Fruit fly (Drosophila melanogaster) whole organism, embryonic: ENCODE results near the gene wls.
A peak's percentile ranks its signal among the peaks of the same experiment; 100 is the strongest.

ENCODE experiments used
- Asciz ChIP-seq: fragments of 200-800 bp; sonication (Bioruptor generic); optimal IDR thresholded peaks from 2 replicates; lab custom pipeline; 2017; ENCODE audit warnings: missing biosample characterization, mild to moderate bottlenecking, missing genetic modification characterization, missing genetic modification reagents
- CG10462 ChIP-seq: fragments of 200-800 bp; sonication (Bioruptor generic); optimal IDR thresholded peaks from 2 replicates; lab custom pipeline; 2016; ENCODE audit warnings: missing biosample characterization, missing genetic modification characterization
- CG11723 ChIP-seq: fragments of 200-800 bp; sonication (Bioruptor generic); optimal IDR thresholded peaks from 2 replicates; lab custom pipeline; 2017; ENCODE audit warnings: missing biosample characterization, mild to moderate bottlenecking, missing genetic modification characterization
- CG12744 ChIP-seq: fragments of 200-800 bp; sonication (Bioruptor generic); optimal IDR thresholded peaks from 2 replicates; lab custom pipeline; 2016; ENCODE audit warnings: missing biosample characterization, missing genetic modification characterization
- CG14667 ChIP-seq: fragments of 200-800 bp; sonication (Bioruptor generic); IDR thresholded peaks from 2 replicates; pipeline ENCODE4 v1.3.6; 2022; ENCODE audit warnings: missing biosample characterization, missing genetic modification characterization
- CG15479 ChIP-seq: fragments of 200-800 bp; sonication (Bioruptor generic); optimal IDR thresholded peaks from 3 replicates; lab custom pipeline; 2019; ENCODE audit warnings: missing biosample characterization, mild to moderate bottlenecking, missing genetic modification characterization, moderate library complexity
- CG17359 ChIP-seq: fragments of 200-800 bp; sonication (Bioruptor generic); optimal IDR thresholded peaks from 3 replicates; lab custom pipeline; 2018; ENCODE audit warnings: missing biosample characterization, mild to moderate bottlenecking, missing genetic modification characterization, moderate library complexity
- CG17385 ChIP-seq: fragments of 200-800 bp; sonication (Bioruptor generic); optimal IDR thresholded peaks from 3 replicates; lab custom pipeline; 2018; ENCODE audit warnings: missing biosample characterization, mild to moderate bottlenecking, missing genetic modification characterization
- CG18764 ChIP-seq: fragments of 200-800 bp; sonication (Bioruptor generic); optimal IDR thresholded peaks from 3 replicates; lab custom pipeline; 2016; ENCODE audit warnings: missing biosample characterization, missing genetic modification characterization
- CG2875 ChIP-seq: fragments of 200-800 bp; sonication (Bioruptor generic); optimal IDR thresholded peaks from 2 replicates; lab custom pipeline; 2017; ENCODE audit warnings: missing biosample characterization, mild to moderate bottlenecking, missing genetic modification characterization, missing genetic modification reagents
- CG33213 ChIP-seq: fragments of 200-800 bp; sonication (Bioruptor generic); optimal IDR thresholded peaks from 3 replicates; lab custom pipeline; 2016; ENCODE audit warnings: missing biosample characterization, missing genetic modification characterization
- CG4282 ChIP-seq: fragments of 200-800 bp; sonication (Bioruptor generic); optimal IDR thresholded peaks from 2 replicates; lab custom pipeline; 2016; ENCODE audit warnings: missing biosample characterization, missing genetic modification characterization
- CG5953 ChIP-seq: fragments of 200-800 bp; sonication (Bioruptor generic); IDR thresholded peaks from 2 replicates; pipeline ENCODE4 v1.3.6; 2022; ENCODE audit warnings: missing biosample characterization, missing genetic modification characterization
- CG7372 ChIP-seq: fragments of 200-800 bp; sonication (Bioruptor generic); IDR thresholded peaks from 2 replicates; pipeline ENCODE4 v1.3.6; 2022; ENCODE audit warnings: missing biosample characterization, missing genetic modification characterization
- CG9817 ChIP-seq: fragments of 200-800 bp; sonication (Bioruptor generic); optimal IDR thresholded peaks from 2 replicates; lab custom pipeline; 2018; ENCODE audit warnings: missing biosample characterization, mild to moderate bottlenecking, missing genetic modification characterization, moderate library complexity
- CG9876 ChIP-seq: fragments of 200-800 bp; sonication (Bioruptor generic); optimal IDR thresholded peaks from 2 replicates; lab custom pipeline; 2016; ENCODE audit warnings: missing biosample characterization, missing genetic modification characterization
- Camta ChIP-seq: fragments of 200-800 bp; sonication (Bioruptor generic); optimal IDR thresholded peaks from 2 replicates; lab custom pipeline; 2016; ENCODE audit warnings: missing biosample characterization, missing genetic modification characterization
- Dip2 ChIP-seq: fragments of 200-800 bp; sonication (Bioruptor generic); IDR thresholded peaks from 2 replicates; pipeline ENCODE4 v1.3.6; 2022; ENCODE audit warnings: missing biosample characterization, missing genetic modification characterization
- Fer1 ChIP-seq: fragments of 200-800 bp; sonication (Bioruptor generic); optimal IDR thresholded peaks from 2 replicates; lab custom pipeline; 2017; ENCODE audit warnings: missing biosample characterization, mild to moderate bottlenecking, missing genetic modification characterization
- Hmr ChIP-seq: fragments of 200-800 bp; sonication (Bioruptor generic); optimal IDR thresholded peaks from 3 replicates; lab custom pipeline; 2017; ENCODE audit warnings: mild to moderate bottlenecking, missing biosample characterization, missing genetic modification reagents, missing genetic modification characterization
- Hr78 ChIP-seq, 2 experiments: fragments of 200-800 bp in 1 of 2; fragments of >200 bp in 1 of 2; sonication (Bioruptor generic) in 1 of 2; optimal IDR thresholded peaks; 2 replicates each; lab custom pipeline; 2017 to 2019; ENCODE audit warnings: missing biosample characterization in 2 of 2, missing genetic modification characterization in 2 of 2, mild to moderate bottlenecking in 1 of 2, moderate library complexity in 1 of 2
- Jarid2 ChIP-seq: fragments of 200-800 bp; sonication (Bioruptor generic); optimal IDR thresholded peaks from 3 replicates; lab custom pipeline; 2017; ENCODE audit warnings: mild to moderate bottlenecking, missing biosample characterization, missing genetic modification reagents, missing genetic modification characterization
- Lhr ChIP-seq: fragments of 200-800 bp; sonication (Bioruptor generic); optimal IDR thresholded peaks from 3 replicates; lab custom pipeline; 2017; ENCODE audit warnings: mild to moderate bottlenecking, missing biosample characterization, missing genetic modification reagents, missing genetic modification characterization
- MBD-R2 ChIP-seq: fragments of 200-800 bp; sonication (Bioruptor generic); IDR thresholded peaks from 2 replicates; pipeline ENCODE4 v1.3.6; 2022; ENCODE audit warnings: missing biosample characterization, missing genetic modification characterization
- NFAT ChIP-seq: fragments of 200-800 bp; sonication (Bioruptor generic); IDR thresholded peaks from 2 replicates; pipeline ENCODE4 v1.3.6; 2022; ENCODE audit warnings: missing biosample characterization, missing genetic modification characterization
- Opbp ChIP-seq: fragments of 200-800 bp; sonication (Bioruptor generic); IDR thresholded peaks from 3 replicates; pipeline ENCODE4 v1.3.6; 2022; ENCODE audit warnings: missing biosample characterization, missing genetic modification characterization; ENCODE audit not compliant: partially characterized antibody
- Rfx ChIP-seq: fragments of 200-800 bp; sonication (Bioruptor generic); IDR thresholded peaks from 2 replicates; pipeline ENCODE4 v1.3.6; 2022; ENCODE audit warnings: missing biosample characterization, missing genetic modification characterization
- Six4 ChIP-seq: fragments of 200-800 bp; sonication (Bioruptor generic); optimal IDR thresholded peaks from 2 replicates; lab custom pipeline; 2016; ENCODE audit warnings: missing biosample characterization, missing genetic modification characterization
- TFAM ChIP-seq: fragments of 200-800 bp; sonication (Bioruptor generic); optimal IDR thresholded peaks from 2 replicates; lab custom pipeline; 2017; ENCODE audit warnings: missing biosample characterization, missing genetic modification characterization, inconsistent platforms
- chn ChIP-seq: fragments of 200-800 bp; sonication (Bioruptor generic); optimal IDR thresholded peaks from 2 replicates; lab custom pipeline; 2016; ENCODE audit warnings: missing biosample characterization, missing genetic modification characterization
- corto ChIP-seq: fragments of 200-800 bp; sonication (Bioruptor generic); optimal IDR thresholded peaks from 2 replicates; lab custom pipeline; 2016; ENCODE audit warnings: missing biosample characterization, mild to moderate bottlenecking, missing genetic modification characterization, moderate library complexity
- dmrt99B ChIP-seq: fragments of 200-800 bp; sonication (Bioruptor generic); optimal IDR thresholded peaks from 2 replicates; lab custom pipeline; 2018; ENCODE audit warnings: missing biosample characterization, mild to moderate bottlenecking, missing genetic modification characterization, moderate library complexity
- dpn ChIP-seq, 2 experiments: fragments of 200-800 bp; sonication (Bioruptor generic); optimal IDR thresholded peaks; 3 replicates each; lab custom pipeline; 2016; ENCODE audit warnings: missing biosample characterization in 2 of 2, missing genetic modification characterization in 2 of 2
- eve ChIP-seq, 2 experiments: fragments of >200 bp; optimal IDR thresholded peaks; 2 replicates each; lab custom pipeline; 2017; ENCODE audit warnings: missing biosample characterization in 2 of 2, missing genetic modification characterization in 2 of 2
- fd3F ChIP-seq: fragments of 200-800 bp; sonication (Bioruptor generic); optimal IDR thresholded peaks from 2 replicates; lab custom pipeline; 2018; ENCODE audit warnings: missing biosample characterization, mild to moderate bottlenecking, missing genetic modification characterization, moderate library complexity
- grau ChIP-seq: fragments of 200-800 bp; optimal IDR thresholded peaks from 3 replicates; lab custom pipeline; 2019; ENCODE audit warnings: missing biosample characterization, mild to moderate bottlenecking, missing genetic modification characterization, moderate library complexity
- gro ChIP-seq: fragments of 200-800 bp; sonication (Bioruptor generic); optimal IDR thresholded peaks from 2 replicates; lab custom pipeline; 2016; ENCODE audit warnings: missing biosample characterization, missing genetic modification characterization
- ham ChIP-seq: fragments of 200-800 bp; sonication (Bioruptor generic); IDR thresholded peaks from 2 replicates; pipeline ENCODE4 v1.3.6; 2022; ENCODE audit warnings: missing biosample characterization, missing genetic modification characterization
- inv ChIP-seq: fragments of 200-800 bp; sonication (Bioruptor generic); IDR thresholded peaks from 2 replicates; pipeline ENCODE4 v1.3.6; 2022; ENCODE audit warnings: missing biosample characterization, missing genetic modification characterization; ENCODE audit not compliant: partially characterized antibody
- jumu ChIP-seq: fragments of 200-800 bp; sonication (Bioruptor generic); optimal IDR thresholded peaks from 3 replicates; lab custom pipeline; 2016; ENCODE audit warnings: missing biosample characterization, missing genetic modification characterization
- kni ChIP-seq: fragments of 200-800 bp; sonication (Bioruptor generic); optimal IDR thresholded peaks from 3 replicates; lab custom pipeline; 2017; ENCODE audit warnings: mild to moderate bottlenecking, missing biosample characterization, missing genetic modification reagents, missing genetic modification characterization
- mirr ChIP-seq: fragments of 200-800 bp; sonication (Bioruptor generic); optimal IDR thresholded peaks from 3 replicates; lab custom pipeline; 2018; ENCODE audit warnings: missing biosample characterization, mild to moderate bottlenecking, missing genetic modification characterization
- nau ChIP-seq: fragments of 200-800 bp; sonication (Bioruptor generic); optimal IDR thresholded peaks from 3 replicates; lab custom pipeline; 2017; ENCODE audit warnings: missing biosample characterization, mild to moderate bottlenecking, missing genetic modification characterization, missing genetic modification reagents
- psq ChIP-seq: fragments of 200-800 bp; sonication (Bioruptor generic); optimal IDR thresholded peaks from 2 replicates; lab custom pipeline; 2017; ENCODE audit warnings: missing biosample characterization, missing genetic modification characterization
- pum ChIP-seq: fragments of 200-800 bp; sonication (Bioruptor generic); optimal IDR thresholded peaks from 2 replicates; lab custom pipeline; 2016; ENCODE audit warnings: missing biosample characterization, missing genetic modification characterization
- tx ChIP-seq: fragments of 200-800 bp; sonication (Bioruptor generic); optimal IDR thresholded peaks from 2 replicates; lab custom pipeline; 2016; ENCODE audit warnings: missing biosample characterization, missing genetic modification characterization
- unpg ChIP-seq: fragments of 200-800 bp; sonication (Bioruptor generic); optimal IDR thresholded peaks from 3 replicates; lab custom pipeline; 2018; ENCODE audit warnings: missing biosample characterization, mild to moderate bottlenecking, missing genetic modification characterization, moderate library complexity
- wor ChIP-seq: fragments of 200-800 bp; sonication (Bioruptor generic); IDR thresholded peaks from 2 replicates; pipeline ENCODE4 v1.3.6; 2022; ENCODE audit warnings: missing biosample characterization, missing genetic modification characterization

The wls gene

DNA sequence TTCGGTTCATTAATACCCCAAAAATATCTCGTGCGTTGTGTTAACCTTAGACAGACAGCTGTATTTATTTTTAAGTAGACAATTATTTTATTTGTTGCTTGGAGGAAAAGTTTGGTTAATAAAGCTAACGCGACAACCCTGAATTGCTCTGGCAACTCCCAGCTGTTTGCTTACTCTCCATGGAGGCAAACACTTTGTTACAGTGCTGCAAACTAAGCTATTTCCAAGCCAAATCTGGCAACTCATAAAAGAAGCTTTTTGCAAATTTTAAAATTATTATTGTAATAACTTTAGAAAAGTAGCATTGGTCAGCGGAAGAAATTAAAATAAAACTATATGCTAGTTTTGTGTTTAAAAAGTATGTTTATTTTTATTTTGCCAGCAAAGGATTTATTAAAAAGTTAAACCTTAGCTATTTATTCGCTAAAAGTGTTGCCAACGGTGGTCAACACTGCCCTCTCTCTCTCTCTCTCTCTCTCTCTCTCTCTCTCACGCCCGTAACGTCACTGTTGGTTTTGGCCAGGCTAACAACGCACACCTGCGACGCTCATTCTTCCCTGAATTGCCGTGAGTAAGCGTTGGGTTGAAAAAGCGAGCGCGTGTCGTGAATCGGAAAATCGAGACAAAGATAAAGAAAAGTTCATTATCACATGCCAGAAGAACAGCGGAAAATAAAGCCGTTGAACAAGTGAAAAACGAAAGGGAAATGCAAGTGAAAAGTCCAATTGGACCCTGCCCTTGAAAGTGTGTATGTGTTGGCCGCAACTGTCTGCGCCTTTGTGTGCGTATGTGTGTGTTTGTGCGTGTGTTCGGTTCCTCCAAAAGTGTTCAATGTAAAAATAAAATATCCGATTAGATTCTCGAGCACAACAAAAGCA, 46.1 kb upstream of the wls start (continued):
- TF ChIP-seq wor (GFP tag; lab: Robert Waterston, UW): peak; percentile 75
- peak; percentile 87 for TF ChIP-seq dmrt99B (tag; lab: Kevin White, UChicago)
- peak; percentile 72 for TF ChIP-seq Six4 (GFP tag; lab: Kevin White, UChicago)
- 0 out of 3 replicates have a peak, but pooled peaks have one; percentile 32 for TF ChIP-seq Opbp (GFP tag; lab: Robert Waterston, UW)
- peak; percentile 82 for TF ChIP-seq tx
- peak; percentile 83 for TF ChIP-seq grau (tag; lab: Kevin White, UChicago)
- TF ChIP-seq CG9817 (tag; lab: Kevin White, UChicago): peak; percentile 83
- peak; percentile 30 for TF ChIP-seq CG4282
- TF ChIP-seq CG7372: peak; percentile 90
- TF ChIP-seq Fer1 (GFP tag; lab: Kevin White, UChicago): peak; percentile 92
- peak; percentile 84 for TF ChIP-seq jumu (GFP tag; lab: Kevin White, UChicago)
- TF ChIP-seq CG17359: peak; percentile 91
- no peak for TF ChIP-seq CG15479 (GFP tag; lab: Kevin White, UChicago)
- TF ChIP-seq gro (GFP tag; lab: Kevin White, UChicago): peak; percentile 94
- TF ChIP-seq CG33213 (GFP tag; lab: Kevin White, UChicago): peak; percentile 83
- TF ChIP-seq psq (GFP tag; lab: Kevin White, UChicago): peak; percentile 52
- peak; percentile 76 for TF ChIP-seq CG17385 (GFP tag; lab: Kevin White, UChicago)
- TF ChIP-seq Lhr (GFP tag; lab: Kevin White, UChicago): peak; percentile 49
- TF ChIP-seq kni (GFP tag; lab: Kevin White, UChicago): peak; percentile 79
- TF ChIP-seq fd3F: peak; percentile 76
- TF ChIP-seq unpg (GFP tag; lab: Kevin White, UChicago): peak; percentile 93
- peak; percentile 52 for TF ChIP-seq TFAM (GFP tag; lab: Kevin White, UChicago)
- peak; percentile 88 for TF ChIP-seq chn
- peak; percentile 38 for TF ChIP-seq CG10462 (GFP tag; lab: Kevin White, UChicago)
- TF ChIP-seq Camta (GFP tag; lab: Kevin White, UChicago): peak; percentile 87
- no peak for TF ChIP-seq Hr78 (GFP tag; optimal IDR thresholded peaks at IDR 0.05; lab: Kevin White, UChicago)
- TF ChIP-seq CG5953 (GFP tag; lab: Robert Waterston, UW): peak; percentile 90
- peak; percentile 87 to 91 for TF ChIP-seq dpn (GFP tag; optimal IDR thresholded peaks at IDR 0.05; lab: Kevin White, UChicago)
- TF ChIP-seq CG9876: peak; percentile 58
- TF ChIP-seq eve (GFP tag; optimal IDR thresholded peaks at IDR 0.05; lab: Kevin White, UChicago): no peak
- peak; percentile 85 for TF ChIP-seq pum (GFP tag; lab: Kevin White, UChicago)
- TF ChIP-seq CG11723 (GFP tag; lab: Kevin White, UChicago): peak; percentile 48
- peak; percentile 97 for TF ChIP-seq Rfx (GFP tag; lab: Robert Waterston, UW)
- TF ChIP-seq corto: peak; percentile 87
- no peak for TF ChIP-seq inv (GFP tag; lab: Robert Waterston, UW)
- TF ChIP-seq CG18764 (GFP tag; lab: Kevin White, UChicago): peak; percentile 86
- peak; percentile 83 for TF ChIP-seq Asciz
- TF ChIP-seq ham (GFP tag; lab: Robert Waterston, UW): peak; percentile 75; the same call in 1 of the 2 replicates
- TF ChIP-seq Dip2 (GFP tag; lab: Robert Waterston, UW): peak; percentile 18; the same call in 1 of the 2 replicates
- TF ChIP-seq MBD-R2 (GFP tag; lab: Robert Waterston, UW): peak; percentile 95
- peak; percentile 71 for TF ChIP-seq Jarid2 (GFP tag; lab: Kevin White, UChicago)
- TF ChIP-seq CG12744 (GFP tag; lab: Kevin White, UChicago): peak; percentile 88
- peak; percentile 64 for TF ChIP-seq mirr
- TF ChIP-seq nau (GFP tag; lab: Kevin White, UChicago): peak; percentile 87
- peak; percentile 81 for TF ChIP-seq CG2875
- TF ChIP-seq NFAT (GFP tag; lab: Robert Waterston, UW): peak; percentile 94
- peak; percentile 95 for TF ChIP-seq Hmr (GFP tag; lab: Kevin White, UChicago)
- peak; percentile 86 for TF ChIP-seq CG14667 (GFP tag; lab: Robert Waterston, UW)
